Worm (Caenorhabditis elegans) whole organism, L3 larva: ENCODE measurements around the gene cest-9.2.
A peak's percentile ranks its signal among the peaks of the same experiment; 100 is the strongest.

Source experiments
- ZK546.5 ChIP-seq: sonication (generic microtip); optimal IDR thresholded peaks from 2 replicates; lab custom pipeline; 2017; ENCODE audit warnings: missing biosample characterization, missing genetic modification characterization
- ceh-82 ChIP-seq: fragments of 150-350 bp; optimal IDR thresholded peaks from 2 replicates; lab custom pipeline; 2014; ENCODE audit warnings: missing biosample characterization, missing genetic modification characterization
- daf-12 ChIP-seq: fragments of 150-350 bp; optimal IDR thresholded peaks from 2 replicates; lab custom pipeline; 2014; ENCODE audit warnings: missing biosample characterization, missing genetic modification reagents, missing genetic modification characterization
- egl-5 ChIP-seq: fragments of 150-350 bp; optimal IDR thresholded peaks from 2 replicates; lab custom pipeline; 2017; ENCODE audit warnings: missing biosample characterization, missing genetic modification reagents, missing genetic modification characterization, inconsistent platforms
- elt-1 ChIP-seq: fragments of 150-350 bp; optimal IDR thresholded peaks from 2 replicates; lab custom pipeline; 2014; ENCODE audit warnings: missing biosample characterization, missing genetic modification characterization
- elt-2 ChIP-seq: sonication (generic microtip); optimal IDR thresholded peaks from 2 replicates; lab custom pipeline; 2016; ENCODE audit warnings: missing genetic modification reagents, mild to moderate bottlenecking, missing genetic modification characterization, missing compliant biosample characterization
- elt-3 ChIP-seq, 3 experiments: fragments of 150-350 bp in 1 of 3; sonication (generic microtip) in 2 of 3; optimal IDR thresholded peaks; 2 replicates in 2 of 3; 4 replicates in 1 of 3; lab custom pipeline; 2014 to 2017; ENCODE audit warnings: missing biosample characterization in 3 of 3, missing genetic modification characterization in 3 of 3
- fkh-10 ChIP-seq: sonication (generic microtip); optimal IDR thresholded peaks from 2 replicates; lab custom pipeline; 2017; ENCODE audit warnings: missing biosample characterization, missing genetic modification reagents, missing genetic modification characterization
- fos-1 ChIP-seq: fragments of 150-350 bp; optimal IDR thresholded peaks from 2 replicates; lab custom pipeline; 2014; ENCODE audit warnings: missing biosample characterization, missing genetic modification characterization
- hmg-11 ChIP-seq: sonication (generic microtip); optimal IDR thresholded peaks from 2 replicates; lab custom pipeline; 2016; ENCODE audit warnings: missing genetic modification characterization, missing compliant biosample characterization
- lin-39 ChIP-seq: fragments of 150-350 bp; optimal IDR thresholded peaks from 2 replicates; lab custom pipeline; 2018; ENCODE audit warnings: missing biosample characterization, missing genetic modification reagents, missing genetic modification characterization
- mdl-1 ChIP-seq: fragments of 150-350 bp; optimal IDR thresholded peaks from 2 replicates; lab custom pipeline; 2014; ENCODE audit warnings: missing biosample characterization, missing genetic modification characterization
- nfya-1 ChIP-seq: sonication (generic microtip); optimal IDR thresholded peaks from 2 replicates; lab custom pipeline; 2017; ENCODE audit warnings: missing genetic modification characterization, mild to moderate bottlenecking, missing compliant biosample characterization, antibody characterized with exemption, moderate library complexity; ENCODE audit not compliant: insufficient read depth
- nhr-11 ChIP-seq: fragments of 150-350 bp; optimal IDR thresholded peaks from 2 replicates; lab custom pipeline; 2014; ENCODE audit warnings: missing biosample characterization, missing genetic modification characterization
- nhr-12 ChIP-seq: fragments of 150-350 bp; optimal IDR thresholded peaks from 2 replicates; lab custom pipeline; 2014; ENCODE audit warnings: missing biosample characterization, missing genetic modification characterization
- nhr-23 ChIP-seq: fragments of 150-350 bp; optimal IDR thresholded peaks from 2 replicates; lab custom pipeline; 2014; ENCODE audit warnings: missing biosample characterization, missing genetic modification reagents, missing genetic modification characterization
- nhr-237 ChIP-seq: fragments of 150-350 bp; optimal IDR thresholded peaks from 2 replicates; lab custom pipeline; 2014; ENCODE audit warnings: missing biosample characterization, missing genetic modification characterization
- nhr-25 ChIP-seq: sonication (generic microtip); optimal IDR thresholded peaks from 2 replicates; lab custom pipeline; 2017; ENCODE audit warnings: missing biosample characterization, missing genetic modification characterization
- nhr-28 ChIP-seq: fragments of 150-350 bp; optimal IDR thresholded peaks from 2 replicates; lab custom pipeline; 2014; ENCODE audit warnings: missing biosample characterization, missing genetic modification characterization
- nhr-67 ChIP-seq: fragments of 150-350 bp; optimal IDR thresholded peaks from 2 replicates; lab custom pipeline; 2014; ENCODE audit warnings: missing biosample characterization, missing genetic modification characterization
- nhr-76 ChIP-seq: fragments of 150-350 bp; sonication (generic microtip); optimal IDR thresholded peaks from 5 replicates; lab custom pipeline; 2014; ENCODE audit warnings: missing biosample characterization, missing genetic modification characterization
- nhr-77 ChIP-seq: fragments of 150-350 bp; optimal IDR thresholded peaks from 2 replicates; lab custom pipeline; 2014; ENCODE audit warnings: missing biosample characterization, missing genetic modification characterization
- pha-4 ChIP-seq: fragments of 150-350 bp; optimal IDR thresholded peaks from 2 replicates; lab custom pipeline; 2014; ENCODE audit warnings: missing biosample characterization, missing genetic modification reagents, missing genetic modification characterization
- pqm-1 ChIP-seq: fragments of 150-350 bp; optimal IDR thresholded peaks from 2 replicates; lab custom pipeline; 2017; ENCODE audit warnings: missing biosample characterization, missing genetic modification characterization, inconsistent platforms
- sea-2 ChIP-seq: fragments of 150-350 bp; sonication (generic microtip); optimal IDR thresholded peaks from 4 replicates; lab custom pipeline; 2014; ENCODE audit warnings: missing biosample characterization, missing genetic modification reagents, missing genetic modification characterization
- skn-1 ChIP-seq: fragments of 150-350 bp; optimal IDR thresholded peaks from 2 replicates; lab custom pipeline; 2014; ENCODE audit warnings: missing biosample characterization, missing genetic modification characterization
- tbx-2 ChIP-seq: sonication (generic microtip); optimal IDR thresholded peaks from 2 replicates; lab custom pipeline; 2016; ENCODE audit warnings: mild to moderate bottlenecking, missing genetic modification characterization, missing compliant biosample characterization
- zag-1 ChIP-seq: fragments of 150-350 bp; optimal IDR thresholded peaks from 2 replicates; lab custom pipeline; 2014; ENCODE audit warnings: missing biosample characterization, missing genetic modification characterization
- ztf-4 ChIP-seq: fragments of 150-350 bp; optimal IDR thresholded peaks from 2 replicates; lab custom pipeline; 2014; ENCODE audit warnings: missing biosample characterization, missing genetic modification characterization

The cest-9.2 gene

ce11 chrX:12184393-12184792, 37.5 kb upstream of the cest-9.2 start:
- TF ChIP-seq nfya-1 (tag; lab: Kevin White, UChicago) (peak; percentile 19), nhr-28 (tag; lab: Kevin White, UChicago) (no peak), fkh-10 (GFP tag; lab: Kevin White, UChicago) (peak; percentile 65)

ce11 chrX:12185847-12186559, 35.9 kb upstream of the cest-9.2 start:
- no peak for TF ChIP-seq zag-1 (tag; lab: Kevin White, UChicago)
- peak; percentile 32 for TF ChIP-seq pha-4 (tag; lab: Kevin White, UChicago)
- no peak for TF ChIP-seq ZK546.5

- TF ChIP-seq nhr-25 (tag; lab: Kevin White, UChicago), result no peak
These were observed 35.3 kb upstream of the cest-9.2 start for ce11 chrX:12186592-12186991.

- TF ChIP-seq fkh-10 (GFP tag; lab: Kevin White, UChicago), result no peak
- peak; percentile 9 for TF ChIP-seq nhr-25 (tag; lab: Kevin White, UChicago)
- peak; percentile 52 for TF ChIP-seq egl-5
- peak; percentile 15 for TF ChIP-seq elt-2 (tag; lab: Kevin White, UChicago)
- peak; percentile 61 for TF ChIP-seq pqm-1 (tag; lab: Kevin White, UChicago)
These were observed 33.4 kb upstream of the cest-9.2 start for ce11 chrX:12188280-12189071.

ce11 chrX:12197367-12197766, 24.6 kb upstream of the cest-9.2 start:
- TF ChIP-seq nhr-77 (tag; lab: Kevin White, UChicago) (no peak), nhr-76 (tag; lab: Kevin White, UChicago) (no peak), nhr-28 (tag; lab: Kevin White, UChicago) (no peak), nhr-67 (tag; lab: Kevin White, UChicago) (no peak), hmg-11 (tag; lab: Kevin White, UChicago) (no peak), elt-3 (tag; optimal IDR thresholded peaks at IDR 0.05; lab: Kevin White, UChicago) (no peak), nhr-23 (tag; lab: Kevin White, UChicago) (no peak), nhr-237 (tag; lab: Kevin White, UChicago) (no peak), nfya-1 (tag; lab: Kevin White, UChicago) (no peak), skn-1 (tag; lab: Kevin White, UChicago) (no peak), pqm-1 (tag; lab: Kevin White, UChicago) (no peak), elt-1 (tag; lab: Kevin White, UChicago) (no peak), mdl-1 (tag; lab: Kevin White, UChicago) (no peak), daf-12 (tag; lab: Kevin White, UChicago) (no peak), lin-39 (tag; lab: Kevin White, UChicago) (no peak), nhr-11 (tag; lab: Kevin White, UChicago) (no peak), nhr-25 (tag; lab: Kevin White, UChicago) (no peak), ztf-4 (no peak), tbx-2 (tag; lab: Kevin White, UChicago) (no peak)

ce11 chrX:12198298-12198697, 23.6 kb upstream of the cest-9.2 start:
- TF ChIP-seq ceh-82 (tag; lab: Kevin White, UChicago) (no peak), zag-1 (tag; lab: Kevin White, UChicago) (no peak), sea-2 (no peak), nhr-28 (tag; lab: Kevin White, UChicago) (no peak), nhr-12 (tag; lab: Kevin White, UChicago) (no peak), nhr-237 (tag; lab: Kevin White, UChicago) (no peak), daf-12 (tag; lab: Kevin White, UChicago) (no peak), fos-1 (tag; lab: Kevin White, UChicago) (no peak)
